Worm (Caenorhabditis elegans) whole organism, L4 larva: ENCODE results near the gene fbxa-151.

Experiments used
- F10B5.3 ChIP-seq: sonication (generic microtip); optimal IDR thresholded peaks from 2 replicates; lab custom pipeline; 2016; ENCODE audit warnings: mild to moderate bottlenecking, missing genetic modification characterization, missing compliant biosample characterization
- F37D6.2 ChIP-seq: sonication (generic microtip); optimal IDR thresholded peaks from 2 replicates; lab custom pipeline; 2016; ENCODE audit warnings: mild to moderate bottlenecking, missing genetic modification characterization, missing compliant biosample characterization
- T20F7.1 ChIP-seq: fragments of 200-800 bp; sonication (Bioruptor generic); optimal IDR thresholded peaks from 2 replicates; lab custom pipeline; 2018; ENCODE audit warnings: mild to moderate bottlenecking, missing genetic modification characterization, missing compliant biosample characterization
- aha-1 ChIP-seq: fragments of 150-350 bp; peaks from one replicate; lab custom pipeline; 2014; ENCODE audit warnings: missing biosample characterization, missing genetic modification characterization
- ceh-28 ChIP-seq: fragments of 150-350 bp; optimal IDR thresholded peaks from 2 replicates; lab custom pipeline; 2014; ENCODE audit warnings: missing biosample characterization, missing genetic modification reagents, missing genetic modification characterization
- ceh-44 ChIP-seq: fragments of 200-800 bp; sonication (Bioruptor generic); IDR thresholded peaks from 2 replicates; pipeline ENCODE4 v1.3.6; 2022; ENCODE audit warnings: missing genetic modification reagents, missing genetic modification characterization, missing compliant biosample characterization
- ceh-62 ChIP-seq: sonication (generic microtip); optimal IDR thresholded peaks from 2 replicates; lab custom pipeline; 2017; ENCODE audit warnings: missing biosample characterization, missing genetic modification characterization
- ceh-82 ChIP-seq: sonication (generic microtip); optimal IDR thresholded peaks from 2 replicates; lab custom pipeline; 2017; ENCODE audit warnings: missing biosample characterization, missing genetic modification characterization
- ces-1 ChIP-seq: fragments of 150-350 bp; sonication (generic microtip); optimal IDR thresholded peaks from 4 replicates; lab custom pipeline; 2014; ENCODE audit warnings: missing biosample characterization, missing genetic modification reagents, missing genetic modification characterization
- ctbp-1 ChIP-seq: fragments of 200-800 bp; sonication (Bioruptor generic); IDR thresholded peaks from 2 replicates; pipeline ENCODE4 v1.3.6; 2022; ENCODE audit warnings: missing genetic modification reagents, missing genetic modification characterization, missing compliant biosample characterization
- daf-12 ChIP-seq: fragments of 150-350 bp; optimal IDR thresholded peaks from 2 replicates; lab custom pipeline; 2014; ENCODE audit warnings: missing biosample characterization, missing genetic modification reagents, missing genetic modification characterization
- daf-16 ChIP-seq, 3 experiments: sonication (generic microtip); optimal IDR thresholded peaks; 2 replicates each; lab custom pipeline; 2016 to 2017; ENCODE audit warnings: missing genetic modification characterization in 3 of 3, missing genetic modification reagents in 3 of 3, mild to moderate bottlenecking in 2 of 3, missing compliant biosample characterization in 2 of 3, missing biosample characterization in 1 of 3, moderate library complexity in 1 of 3
- daf-19 ChIP-seq: fragments of 200-800 bp; sonication (Bioruptor generic); conservative IDR thresholded peaks from 2 replicates; pipeline ENCODE4 v1.3.6; 2022; ENCODE audit warnings: missing genetic modification characterization, missing compliant biosample characterization
- dmd-9 ChIP-seq: fragments of 200-800 bp; sonication (Bioruptor generic); IDR thresholded peaks from 2 replicates; pipeline ENCODE4 v1.3.6; 2022; ENCODE audit warnings: missing genetic modification reagents, missing genetic modification characterization, missing compliant biosample characterization
- dpl-1 ChIP-seq: fragments of 150-350 bp; optimal IDR thresholded peaks from 2 replicates; lab custom pipeline; 2014; ENCODE audit warnings: missing biosample characterization, missing genetic modification reagents, missing genetic modification characterization
- duxl-1 ChIP-seq: sonication (generic microtip); optimal IDR thresholded peaks from 2 replicates; lab custom pipeline; 2016; ENCODE audit warnings: mild to moderate bottlenecking, missing genetic modification characterization, moderate library complexity, missing compliant biosample characterization; ENCODE audit not compliant: poor library complexity
- fkh-10 ChIP-seq: fragments of 150-350 bp; optimal IDR thresholded peaks from 2 replicates; lab custom pipeline; 2014; ENCODE audit warnings: missing biosample characterization, missing genetic modification reagents, missing genetic modification characterization
- gei-8 ChIP-seq: fragments of 200-800 bp; sonication (Bioruptor generic); optimal IDR thresholded peaks from 2 replicates; lab custom pipeline; 2018; ENCODE audit warnings: mild to moderate bottlenecking, missing genetic modification characterization, missing compliant biosample characterization
- lin-15B ChIP-seq: fragments of 150-350 bp; sonication (generic microtip); optimal IDR thresholded peaks from 3 replicates; lab custom pipeline; 2014; ENCODE audit warnings: missing biosample characterization, missing genetic modification characterization
- lsy-2 ChIP-seq, 2 experiments: fragments of 150-350 bp in 1 of 2; sonication (generic microtip) in 1 of 2; optimal IDR thresholded peaks; 2 replicates each; lab custom pipeline; 2014 to 2017; ENCODE audit warnings: missing biosample characterization in 2 of 2, missing genetic modification characterization in 2 of 2
- mdl-1 ChIP-seq, 2 experiments: fragments of 150-350 bp in 1 of 2; sonication (generic microtip) in 1 of 2; optimal IDR thresholded peaks; 2 replicates each; lab custom pipeline; 2014 to 2017; ENCODE audit warnings: missing biosample characterization in 2 of 2, missing genetic modification characterization in 2 of 2
- mxl-2 ChIP-seq: fragments of 200-800 bp; sonication (Bioruptor generic); conservative IDR thresholded peaks from 2 replicates; pipeline ENCODE4 v1.3.6; 2022; ENCODE audit warnings: missing genetic modification reagents, missing genetic modification characterization, missing compliant biosample characterization
- nhr-10 ChIP-seq: fragments of 150-350 bp; optimal IDR thresholded peaks from 2 replicates; lab custom pipeline; 2014; ENCODE audit warnings: missing biosample characterization, missing genetic modification characterization
- nhr-111 ChIP-seq: fragments of 200-800 bp; sonication (Bioruptor generic); optimal IDR thresholded peaks from 2 replicates; lab custom pipeline; 2018; ENCODE audit warnings: mild to moderate bottlenecking, missing genetic modification characterization, missing compliant biosample characterization
- nhr-28 ChIP-seq: fragments of 150-350 bp; optimal IDR thresholded peaks from 2 replicates; lab custom pipeline; 2014; ENCODE audit warnings: missing biosample characterization, missing genetic modification characterization
- nhr-77 ChIP-seq: fragments of 150-350 bp; optimal IDR thresholded peaks from 2 replicates; lab custom pipeline; 2014; ENCODE audit warnings: missing biosample characterization, missing genetic modification characterization
- pqm-1 ChIP-seq: sonication (generic microtip); optimal IDR thresholded peaks from 2 replicates; lab custom pipeline; 2017; ENCODE audit warnings: missing biosample characterization, missing genetic modification characterization
- set-16 ChIP-seq: fragments of 200-800 bp; sonication (Bioruptor generic); IDR thresholded peaks from 2 replicates; pipeline ENCODE4 v1.3.6; 2022; ENCODE audit warnings: missing genetic modification reagents, missing genetic modification characterization, missing compliant biosample characterization
- snpc-1.2 ChIP-seq: fragments of 200-800 bp; sonication (Bioruptor generic); IDR thresholded peaks from 2 replicates; pipeline ENCODE4 v1.3.6; 2022; ENCODE audit warnings: missing genetic modification reagents, missing genetic modification characterization, missing compliant biosample characterization
- snpc-4 ChIP-seq: fragments of 150-350 bp; optimal IDR thresholded peaks from 2 replicates; lab custom pipeline; 2014; ENCODE audit warnings: missing biosample characterization, missing genetic modification characterization
- unc-62 ChIP-seq, 3 experiments: fragments of 150-350 bp in 1 of 3; sonication (generic microtip); optimal IDR thresholded peaks in 2 of 3; peaks in 1 of 3; 1 replicate in 1 of 3; 2 replicates in 2 of 3; lab custom pipeline; 2014 to 2017; ENCODE audit warnings: missing biosample characterization in 3 of 3, missing genetic modification characterization in 3 of 3, missing genetic modification reagents in 3 of 3, missing genotype in 1 of 3

Gene fbxa-151

DNA sequence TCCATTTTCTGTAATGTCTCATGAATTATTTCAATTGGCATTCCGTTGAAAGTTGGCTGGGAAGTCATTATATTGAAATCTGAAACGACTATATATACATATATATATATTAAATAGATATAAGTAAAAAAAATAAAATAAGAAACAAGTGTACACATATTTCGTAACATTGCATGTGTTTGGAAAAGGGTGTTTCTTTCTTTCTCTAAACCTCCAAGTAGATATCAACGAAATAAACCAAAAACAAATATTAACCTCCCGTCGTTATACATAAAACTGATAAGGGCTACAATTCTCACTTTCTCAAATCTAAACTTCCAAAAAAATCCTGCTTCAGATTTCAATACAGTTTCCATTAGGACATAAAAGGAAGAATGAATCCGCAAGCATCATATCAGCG, 41.5 kb upstream of the fbxa-151 start, which contains the start of gene fbxa-79 (continued):
- TF ChIP-seq duxl-1 (tag; lab: Kevin White, UChicago) = no peak
- TF ChIP-seq daf-12 (tag; lab: Kevin White, UChicago) = no peak
- TF ChIP-seq ceh-28 (tag; lab: Kevin White, UChicago) = no peak
- no peak for TF ChIP-seq ceh-82 (tag; lab: Kevin White, UChicago)
- no peak for TF ChIP-seq F37D6.2 (tag; lab: Kevin White, UChicago)

ce11 chrIII:1307333-1307732, 40.6 kb upstream of the fbxa-151 start:
- TF ChIP-seq lsy-2 (tag; optimal IDR thresholded peaks at IDR 0.05; lab: Kevin White, UChicago) (no peak), snpc-4 (no peak), unc-62 (GFP tag; optimal IDR thresholded peaks at IDR 0.05 in 1 of 2; lab: Kevin White, UChicago) (peak in 1 of 2 experiments; percentile 77), unc-62 (tag; optimal IDR thresholded peaks at IDR 0.05; lab: Kevin White, UChicago) (no peak), mxl-2 (GFP tag; lab: Robert Waterston, UW) (no peak), set-16 (no peak), aha-1 (tag; lab: Kevin White, UChicago) (peak; percentile 23), T20F7.1 (GFP tag; lab: Kevin White, UChicago) (no peak)

ce11 chrIII:1303414-1303813, 36.7 kb upstream of the fbxa-151 start, which contains the start of gene fbxa-75:
Gene fbxa-75, plus strand, starts transcription at chrIII:1303714.
- TF ChIP-seq ctbp-1 (GFP tag; lab: Robert Waterston, UW) (no peak), unc-62 (GFP tag; optimal IDR thresholded peaks at IDR 0.05 in 1 of 2; lab: Kevin White, UChicago) (peak in 1 of 2 experiments; percentile 16), unc-62 (tag; optimal IDR thresholded peaks at IDR 0.05; lab: Kevin White, UChicago) (no peak)

ce11 chrIII:1297604-1298003, 30.9 kb upstream of the fbxa-151 start, which contains the start of gene fbxa-28:
Gene fbxa-28, plus strand, starts transcription at chrIII:1297904.
- TF ChIP-seq snpc-1.2 (GFP tag; lab: Robert Waterston, UW) (no peak), F37D6.2 (tag; lab: Kevin White, UChicago) (no peak), ceh-44 (GFP tag; lab: Robert Waterston, UW) (no peak), unc-62 (GFP tag; optimal IDR thresholded peaks at IDR 0.05 in 1 of 2; lab: Kevin White, UChicago) (no peak), unc-62 (tag; optimal IDR thresholded peaks at IDR 0.05; lab: Kevin White, UChicago) (no peak), F10B5.3 (no peak), dpl-1 (GFP tag; lab: Kevin White, UChicago) (no peak), lin-15B (tag; lab: Kevin White, UChicago) (no peak), fkh-10 (GFP tag; lab: Kevin White, UChicago) (no peak), dmd-9 (no peak), ceh-62 (tag; lab: Kevin White, UChicago) (no peak)

ce11 chrIII:1295149-1295716, 28.5 kb upstream of the fbxa-151 start, which contains the start of gene fbxa-35:
Gene fbxa-35, plus strand, starts transcription at chrIII:1295666.
- TF ChIP-seq unc-62 (GFP tag; optimal IDR thresholded peaks at IDR 0.05 in 1 of 2; lab: Kevin White, UChicago) = peak in 1 of 2 experiments; percentile 85
- no peak for TF ChIP-seq unc-62 (tag; optimal IDR thresholded peaks at IDR 0.05; lab: Kevin White, UChicago)
- TF ChIP-seq nhr-77 = peak; percentile 54
- TF ChIP-seq nhr-10 (tag; lab: Kevin White, UChicago) = no peak
- no peak for TF ChIP-seq aha-1 (tag; lab: Kevin White, UChicago)
- no peak for TF ChIP-seq ces-1 (GFP tag; lab: Kevin White, UChicago)
- no peak for TF ChIP-seq nhr-111 (GFP tag; lab: Kevin White, UChicago)
- peak; percentile 79 for TF ChIP-seq pqm-1 (tag; lab: Kevin White, UChicago)
- TF ChIP-seq nhr-28 (tag; lab: Kevin White, UChicago) = peak; percentile 65
- no peak for TF ChIP-seq daf-16 (GFP tag; optimal IDR thresholded peaks at IDR 0.05; lab: Kevin White, UChicago)
- TF ChIP-seq daf-16 (tag; optimal IDR thresholded peaks at IDR 0.05; lab: Kevin White, UChicago) = peak; percentile 45
- no peak for TF ChIP-seq set-16

DNA sequence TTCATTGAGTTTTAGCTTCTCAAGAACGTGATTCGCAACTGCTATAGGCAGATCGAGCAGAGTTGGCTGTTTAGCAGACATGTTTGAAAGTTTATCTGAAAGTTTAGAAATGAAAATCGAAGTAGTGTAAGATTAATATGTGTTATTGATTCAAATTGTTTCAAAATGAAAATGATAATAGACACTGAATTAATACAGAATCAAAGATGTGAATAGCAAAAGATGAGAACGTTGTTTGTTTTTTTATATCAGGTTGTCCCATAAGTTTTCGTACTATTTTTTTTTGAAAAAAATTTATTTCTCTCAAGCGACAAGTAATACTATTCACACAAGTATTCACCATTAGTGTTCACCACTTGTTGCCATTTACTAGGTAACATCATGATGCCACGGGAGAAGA, 26.4 kb upstream of the fbxa-151 start, which contains the start of gene fbxa-36:
fbxa-36 (minus strand) TSS at position 101 of the 400 bp plus-strand sequence.
- TF ChIP-seq mdl-1 (tag; optimal IDR thresholded peaks at IDR 0.05; lab: Kevin White, UChicago) = no peak
- no peak for TF ChIP-seq gei-8 (GFP tag; lab: Kevin White, UChicago)
- no peak for TF ChIP-seq daf-19 (GFP tag; lab: Robert Waterston, UW)
